Fruit fly (Drosophila melanogaster): Measurements from ENCODE around the gene Gr85a.

- TF ChIP-seq pan (optimal IDR thresholded peaks at IDR 0.05) (no peak), psq (optimal IDR thresholded peaks at IDR 0.05) (no peak), EcR (GFP tag; optimal IDR thresholded peaks at IDR 0.05) (no peak), usp (GFP tag; optimal IDR thresholded peaks at IDR 0.05) (no peak)
Observed at dm6 chr3R:9996689-9997213, at the start of gene Gr85a, which contains the start of gene Spn85F.

Measured in whole organism.